Worm (Caenorhabditis elegans) whole organism, midembryonic: ENCODE data around the gene spp-6.

Source experiments
- T22C8.4 ChIP-seq: fragments of 200-800 bp; sonication (Bioruptor generic); IDR thresholded peaks from 2 replicates; pipeline ENCODE4 v1.3.6; 2022; ENCODE audit warnings: missing genetic modification characterization, missing compliant biosample characterization
- cog-1 ChIP-seq: sonication (generic microtip); optimal IDR thresholded peaks from 2 replicates; lab custom pipeline; 2016; ENCODE audit warnings: missing genetic modification characterization, missing compliant biosample characterization
- flt-1 ChIP-seq: fragments of 200-800 bp; sonication (Bioruptor generic); IDR thresholded peaks from 2 replicates; pipeline ENCODE4 v1.3.6; 2022; ENCODE audit warnings: missing genetic modification characterization, missing compliant biosample characterization
- klf-2 ChIP-seq: fragments of 200-800 bp; sonication (Bioruptor generic); conservative IDR thresholded peaks from 2 replicates; pipeline ENCODE4 v1.3.6; 2022; ENCODE audit warnings: missing genetic modification reagents, missing genetic modification characterization, missing compliant biosample characterization
- med-1 ChIP-seq: sonication (generic microtip); optimal IDR thresholded peaks from 2 replicates; lab custom pipeline; 2017; ENCODE audit warnings: missing genetic modification characterization, mild to moderate bottlenecking, missing compliant biosample characterization, antibody characterized with exemption, missing genetic modification reagents; ENCODE audit not compliant: insufficient read depth
- ref-1 ChIP-seq: fragments of 200-800 bp; sonication (Bioruptor generic); conservative IDR thresholded peaks from 2 replicates; pipeline ENCODE4 v1.3.6; 2022; ENCODE audit warnings: missing genetic modification reagents, missing genetic modification characterization, missing compliant biosample characterization
- tab-1 ChIP-seq: fragments of 200-800 bp; sonication (Bioruptor generic); IDR thresholded peaks from 2 replicates; pipeline ENCODE4 v1.3.6; 2022; ENCODE audit warnings: missing genetic modification characterization, missing compliant biosample characterization
- ztf-23 ChIP-seq: fragments of 200-800 bp; sonication (Bioruptor generic); IDR thresholded peaks from 2 replicates; pipeline ENCODE4 v1.3.6; 2022; ENCODE audit warnings: missing genetic modification reagents, missing genetic modification characterization, missing compliant biosample characterization
- ztf-29 ChIP-seq: fragments of 200-800 bp; sonication (Bioruptor generic); IDR thresholded peaks from 2 replicates; pipeline ENCODE4 v1.3.6; 2022; ENCODE audit warnings: missing genetic modification reagents, missing genetic modification characterization, missing compliant biosample characterization

The spp-6 gene

ce11 chrX:7289565-7289964 is 27.6 kb upstream of the spp-6 start:
- TF ChIP-seq tab-1 (GFP tag; lab: Robert Waterston, UW) (no peak), flt-1 (no peak), T22C8.4 (no peak)

DNA sequence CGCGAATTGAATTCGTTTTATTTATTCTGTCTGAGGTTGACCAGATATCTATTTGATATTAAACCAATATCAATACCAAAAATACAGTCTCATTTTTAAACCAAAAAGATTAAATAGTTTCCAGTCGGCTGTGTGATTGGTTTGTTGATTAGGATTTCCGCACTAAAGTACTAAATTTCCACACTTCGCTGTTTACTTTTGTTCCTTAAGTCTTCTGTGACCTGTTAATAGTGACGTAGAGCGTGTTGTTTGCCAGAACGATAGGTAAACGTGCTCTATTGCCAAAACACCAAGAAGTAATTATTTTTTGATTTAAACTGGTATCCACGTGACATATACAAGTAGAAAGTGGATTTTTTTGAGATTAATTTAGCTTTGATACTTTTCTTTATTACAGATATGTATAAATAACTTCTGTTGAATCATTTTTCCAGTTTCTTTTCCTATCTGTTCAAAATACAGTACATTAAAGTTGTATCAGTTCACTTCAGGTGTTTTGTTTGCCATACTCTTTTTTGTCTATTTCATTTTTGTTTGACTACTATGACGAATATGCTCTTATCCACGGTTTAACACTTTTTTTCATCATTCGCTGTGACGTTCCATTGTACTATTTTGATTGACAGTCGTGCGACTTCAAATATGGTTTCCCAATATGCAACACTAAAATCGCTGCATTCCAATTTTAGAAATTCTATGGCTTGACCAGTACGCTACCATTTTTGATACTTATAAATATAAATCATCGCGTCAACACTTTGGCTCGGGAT is 26.1 kb upstream of the spp-6 start:
- TF ChIP-seq ztf-23 (no peak), ztf-29 (no peak), ref-1 (GFP tag; lab: Robert Waterston, UW) (no peak), tab-1 (GFP tag; lab: Robert Waterston, UW) (no peak), klf-2 (GFP tag; lab: Robert Waterston, UW) (no peak), flt-1 (no peak), T22C8.4 (no peak), med-1 (GFP tag; lab: Kevin White, UChicago) (no peak)

ce11 chrX:7291810-7292209 is 25.3 kb upstream of the spp-6 start, which contains the start of gene lron-7:
Gene lron-7, plus strand, starts transcription at chrX:7292132.
- no peak for TF ChIP-seq flt-1
- TF ChIP-seq T22C8.4, result no peak
- no peak for TF ChIP-seq ztf-29
- no peak for TF ChIP-seq ref-1 (GFP tag; lab: Robert Waterston, UW)
- TF ChIP-seq ztf-23, result no peak
- TF ChIP-seq tab-1 (GFP tag; lab: Robert Waterston, UW), result no peak
- no peak for TF ChIP-seq klf-2 (GFP tag; lab: Robert Waterston, UW)
- TF ChIP-seq cog-1 (tag; lab: Kevin White, UChicago), result no peak

ce11 chrX:7296310-7296709 is 20.8 kb upstream of the spp-6 start:
- TF ChIP-seq tab-1 (GFP tag; lab: Robert Waterston, UW) (no peak), flt-1 (no peak), med-1 (GFP tag; lab: Kevin White, UChicago) (no peak), ref-1 (GFP tag; lab: Robert Waterston, UW) (no peak), klf-2 (GFP tag; lab: Robert Waterston, UW) (no peak), ztf-23 (no peak), ztf-29 (no peak), cog-1 (tag; lab: Kevin White, UChicago) (no peak), T22C8.4 (no peak)

DNA sequence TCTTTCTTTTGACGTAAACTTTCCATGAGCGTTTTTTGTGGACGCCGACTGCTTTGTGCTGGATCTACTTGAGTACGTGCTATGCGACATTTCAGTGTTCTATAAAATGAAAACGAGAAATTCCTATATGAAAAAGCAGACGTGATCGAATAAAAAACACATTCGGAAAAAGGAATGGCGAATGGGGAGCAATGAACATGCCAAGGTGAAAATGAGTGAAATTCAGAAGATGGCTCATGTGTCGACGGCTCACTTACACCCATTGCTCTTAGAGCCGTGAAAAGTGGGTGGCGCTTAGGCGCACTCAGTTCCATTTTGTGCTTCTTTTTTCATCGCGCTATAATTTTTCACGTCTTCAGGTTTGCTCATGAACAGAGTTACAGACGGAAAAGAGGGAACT is 18.5 kb upstream of the spp-6 start, which contains the start of gene K03A1.4:
K03A1.4 (minus strand) TSS at position 101 of the 400 bp plus-strand sequence.
- TF ChIP-seq T22C8.4 (no peak), flt-1 (no peak), tab-1 (GFP tag; lab: Robert Waterston, UW) (no peak), ztf-29 (no peak), ztf-23 (no peak), med-1 (GFP tag; lab: Kevin White, UChicago) (no peak)

- TF ChIP-seq ztf-29 (no peak), flt-1 (no peak), med-1 (GFP tag; lab: Kevin White, UChicago) (no peak), klf-2 (GFP tag; lab: Robert Waterston, UW) (no peak), tab-1 (GFP tag; lab: Robert Waterston, UW) (no peak), ref-1 (GFP tag; lab: Robert Waterston, UW) (no peak), cog-1 (tag; lab: Kevin White, UChicago) (no peak), ztf-23 (no peak), T22C8.4 (no peak)
These were observed 14.0 kb upstream of the spp-6 start for ce11 chrX:7303115-7303514.

ce11 chrX:7305520-7306186 is 11.5 kb upstream of the spp-6 start, which contains the start of gene sur-5:
Gene sur-5, minus strand, starts transcription at chrX:7305570.
- no peak for TF ChIP-seq med-1 (GFP tag; lab: Kevin White, UChicago)
- TF ChIP-seq cog-1 (tag; lab: Kevin White, UChicago), result no peak
- TF ChIP-seq T22C8.4, result no peak
- no peak for TF ChIP-seq ref-1 (GFP tag; lab: Robert Waterston, UW)
- TF ChIP-seq tab-1 (GFP tag; lab: Robert Waterston, UW), result no peak
- no peak for TF ChIP-seq ztf-23
- TF ChIP-seq ztf-29, result no peak
- TF ChIP-seq klf-2 (GFP tag; lab: Robert Waterston, UW), result no peak
- TF ChIP-seq flt-1, result no peak

DNA sequence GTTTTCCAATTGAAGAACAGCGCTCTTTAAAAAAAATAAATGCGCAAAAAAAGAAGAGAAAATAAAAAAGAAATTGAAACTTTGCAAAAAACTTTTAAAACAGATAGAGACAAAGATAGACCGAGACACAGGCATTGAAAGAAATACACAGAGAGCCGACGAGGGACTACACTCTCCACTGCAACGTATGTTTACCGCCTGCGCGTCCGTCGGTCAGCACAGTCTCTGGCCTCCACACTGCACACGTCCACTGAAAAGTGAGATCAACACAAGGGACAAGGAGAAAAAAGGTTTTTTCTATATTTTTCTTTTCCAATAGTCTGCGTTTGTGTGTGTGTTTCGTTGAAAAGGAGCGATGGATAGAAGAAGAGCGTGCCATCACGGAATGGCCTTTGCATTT is 10.7 kb upstream of the spp-6 start:
- TF ChIP-seq klf-2 (GFP tag; lab: Robert Waterston, UW), result no peak
- no peak for TF ChIP-seq med-1 (GFP tag; lab: Kevin White, UChicago)
- no peak for TF ChIP-seq flt-1
- no peak for TF ChIP-seq tab-1 (GFP tag; lab: Robert Waterston, UW)
- TF ChIP-seq T22C8.4, result no peak
- TF ChIP-seq ztf-23, result no peak
- TF ChIP-seq cog-1 (tag; lab: Kevin White, UChicago), result no peak
- no peak for TF ChIP-seq ref-1 (GFP tag; lab: Robert Waterston, UW)
- no peak for TF ChIP-seq ztf-29

DNA sequence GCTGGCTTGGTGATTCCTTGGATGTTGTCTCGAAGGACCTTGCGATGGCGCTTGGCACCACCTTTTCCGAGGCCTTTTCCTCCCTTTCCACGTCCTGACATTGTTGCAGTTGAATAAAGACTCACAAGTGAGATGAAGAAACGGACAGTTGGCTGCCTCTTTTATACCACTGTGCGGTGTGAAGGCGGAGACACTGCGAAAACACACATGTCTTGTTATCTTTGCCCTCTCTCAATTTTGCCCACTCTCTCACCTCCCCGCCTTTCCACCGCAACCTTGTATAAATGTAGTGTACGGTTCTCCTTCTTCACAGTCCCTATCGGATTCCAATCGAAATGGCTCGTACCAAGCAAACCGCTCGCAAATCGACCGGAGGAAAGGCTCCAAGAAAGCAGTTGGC is 7.4 kb upstream of the spp-6 start, which contains the start of the genes his-38 and his-40:
his-38 (minus strand) TSS at position 101 of the 400 bp plus-strand sequence.
his-40 (plus strand) TSS at position 336 of the 400 bp plus-strand sequence.
- TF ChIP-seq ztf-29 (no peak), flt-1 (peak; percentile 67; the same call in 1 of the 2 replicates)

- TF ChIP-seq klf-2 (GFP tag; lab: Robert Waterston, UW) (no peak), med-1 (GFP tag; lab: Kevin White, UChicago) (no peak), flt-1 (no peak), cog-1 (tag; lab: Kevin White, UChicago) (no peak), ref-1 (GFP tag; lab: Robert Waterston, UW) (no peak), ztf-23 (no peak), T22C8.4 (no peak), ztf-29 (no peak), tab-1 (GFP tag; lab: Robert Waterston, UW) (no peak)
These were observed 5.3 kb upstream of the spp-6 start for ce11 chrX:7311870-7312269.
